Fruit fly (Drosophila melanogaster): ENCODE results near the gene Hand.

The Hand gene

DNA sequence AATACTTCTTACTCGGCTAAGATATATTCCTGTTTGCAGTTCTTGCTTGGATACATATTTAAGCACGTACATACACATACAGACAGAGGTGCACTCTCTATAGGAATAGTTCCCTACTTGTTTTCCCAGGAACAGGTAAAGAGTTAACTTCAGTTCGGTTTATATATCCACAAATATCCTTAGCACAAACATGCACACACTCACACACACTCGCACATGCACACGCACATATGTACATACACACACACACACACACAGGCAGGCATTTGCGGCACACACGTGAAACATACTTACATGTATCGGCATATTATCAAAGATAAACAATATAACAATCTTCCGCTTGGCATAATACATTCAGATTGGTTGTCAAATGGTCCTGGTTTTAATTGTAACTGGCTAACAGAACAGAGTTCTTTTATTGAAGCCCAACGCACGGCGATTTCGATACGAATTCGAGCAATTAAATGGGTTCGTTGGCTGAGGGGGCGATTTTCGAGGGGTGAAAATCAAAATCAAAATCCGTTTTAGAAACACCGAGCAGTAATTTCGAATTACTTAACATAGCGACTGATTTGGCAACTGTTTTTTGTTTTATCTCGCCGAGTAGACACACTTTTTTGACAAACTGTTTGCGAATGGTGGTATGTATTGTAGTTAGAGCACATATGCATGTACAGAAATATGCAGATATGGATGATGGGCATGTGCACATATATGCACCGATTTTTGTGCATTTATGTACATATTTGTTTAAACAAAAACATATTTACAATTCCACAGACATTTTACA is 35.0 kb downstream of the Hand start:
- TF ChIP-seq insv (optimal IDR thresholded peaks at IDR 0.05) (no peak), h (optimal IDR thresholded peaks at IDR 0.05) (no peak), Sin3A (optimal IDR thresholded peaks at IDR 0.05) (no peak), Myc (optimal IDR thresholded peaks at IDR 0.05) (no peak), ttk (optimal IDR thresholded peaks at IDR 0.05) (no peak)

- TF ChIP-seq ttk (optimal IDR thresholded peaks at IDR 0.05) = no peak
- no peak for TF ChIP-seq h (optimal IDR thresholded peaks at IDR 0.05)
- TF ChIP-seq insv (optimal IDR thresholded peaks at IDR 0.05) = no peak
- no peak for TF ChIP-seq Sin3A (optimal IDR thresholded peaks at IDR 0.05)
- no peak for TF ChIP-seq psq (optimal IDR thresholded peaks at IDR 0.05)
- TF ChIP-seq Myc (optimal IDR thresholded peaks at IDR 0.05) = no peak
Observed at dm6 chr2L:10255725-10256158, 39.4 kb downstream of the Hand start, which contains the start of gene CG5676. Gene CG5676 (minus strand): TSS chr2L:10255891.

DNA sequence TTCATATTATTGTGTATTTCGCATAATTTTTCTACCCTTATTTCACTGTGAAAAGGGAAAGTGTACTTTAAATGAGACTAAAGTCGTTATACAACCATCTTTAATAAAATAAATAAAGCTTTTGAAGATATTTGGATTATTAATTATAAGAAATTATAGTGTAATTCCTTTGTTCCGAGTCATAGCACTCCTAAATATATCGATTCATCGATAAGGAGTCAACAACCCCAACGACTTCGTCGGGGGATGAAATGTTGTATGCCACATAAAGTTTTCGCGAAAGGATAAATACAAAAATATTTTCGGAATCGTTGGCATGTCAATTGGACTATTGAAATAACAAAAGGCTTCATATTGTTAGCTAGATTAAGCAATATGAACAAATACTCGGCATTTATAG is 43.6 kb downstream of the Hand start, which contains the start of gene Ror:
TSS of gene Ror (plus strand) at position 252 of the 400 bp plus-strand sequence.
- TF ChIP-seq Sin3A (optimal IDR thresholded peaks at IDR 0.05) (no peak), h (optimal IDR thresholded peaks at IDR 0.05) (no peak), insv (optimal IDR thresholded peaks at IDR 0.05) (no peak), psq (optimal IDR thresholded peaks at IDR 0.05) (no peak), Myc (optimal IDR thresholded peaks at IDR 0.05) (no peak), ttk (optimal IDR thresholded peaks at IDR 0.05) (no peak)

DNA sequence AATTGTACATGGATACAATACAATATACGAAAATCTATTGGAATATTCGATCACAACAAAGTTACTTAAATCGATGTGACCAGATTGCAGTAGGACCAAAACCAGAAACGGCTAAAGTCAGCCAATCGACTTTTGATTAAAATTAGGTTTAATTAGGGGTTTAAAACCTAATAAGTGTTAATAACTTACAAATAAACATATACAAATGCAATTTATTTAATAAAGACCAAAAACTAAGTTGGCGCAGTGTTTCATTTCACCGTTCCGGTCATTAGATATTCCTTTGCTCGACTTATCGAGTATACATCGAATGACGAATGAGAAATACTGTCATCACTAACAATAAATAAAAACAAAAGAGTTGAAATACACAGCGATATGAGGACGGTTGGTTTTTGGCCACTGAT is 44.7 kb downstream of the Hand start, which contains the start of the genes bsk and CG31717:
TSS of gene bsk (minus strand) at position 61 of the 407 bp plus-strand sequence.
TSS of gene CG31717 (plus strand) at position 297 of the 407 bp plus-strand sequence.
- TF ChIP-seq psq (optimal IDR thresholded peaks at IDR 0.05) = no peak
- no peak for TF ChIP-seq h (optimal IDR thresholded peaks at IDR 0.05)
- no peak for TF ChIP-seq ttk (optimal IDR thresholded peaks at IDR 0.05)
- TF ChIP-seq insv (optimal IDR thresholded peaks at IDR 0.05) = no peak
- no peak for TF ChIP-seq Myc (optimal IDR thresholded peaks at IDR 0.05)
- no peak for TF ChIP-seq Sin3A (optimal IDR thresholded peaks at IDR 0.05)

DNA sequence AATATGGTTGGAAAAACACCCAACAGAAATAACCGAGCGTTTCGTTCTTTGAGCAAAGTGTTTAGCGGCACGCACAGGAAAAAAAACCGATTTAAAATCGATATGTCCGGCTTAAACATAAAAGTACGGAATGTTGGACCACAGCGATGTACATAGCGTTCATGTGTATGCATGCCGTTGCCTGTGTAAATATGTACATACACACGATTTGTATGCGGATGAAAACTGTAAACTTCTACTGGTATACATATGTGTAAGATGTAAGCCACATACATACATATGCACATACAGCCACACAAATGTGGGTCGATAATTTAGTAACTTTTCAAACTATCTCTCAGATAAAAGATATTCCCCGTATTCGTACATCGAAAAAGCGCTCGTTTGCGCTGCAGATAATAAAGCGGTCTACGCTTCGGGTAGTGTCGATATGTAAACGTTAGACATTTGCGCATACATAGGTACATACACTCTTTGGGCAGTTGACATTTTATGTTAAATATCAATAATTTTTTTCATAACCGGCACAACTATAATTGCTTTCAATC is 45.5 kb downstream of the Hand start:
- TF ChIP-seq Sin3A (optimal IDR thresholded peaks at IDR 0.05) (no peak), ttk (optimal IDR thresholded peaks at IDR 0.05) (no peak), psq (optimal IDR thresholded peaks at IDR 0.05) (no peak), insv (optimal IDR thresholded peaks at IDR 0.05) (no peak), h (optimal IDR thresholded peaks at IDR 0.05) (no peak), Myc (optimal IDR thresholded peaks at IDR 0.05) (no peak)

dm6 chr2L:10246785-10247190 is 48.4 kb downstream of the Hand start, which contains the start of gene chico:
Gene chico (minus strand): TSS chr2L:10247078.
- TF ChIP-seq insv (optimal IDR thresholded peaks at IDR 0.05) (no peak), h (optimal IDR thresholded peaks at IDR 0.05) (no peak), psq (optimal IDR thresholded peaks at IDR 0.05) (no peak), ttk (optimal IDR thresholded peaks at IDR 0.05) (no peak), Myc (optimal IDR thresholded peaks at IDR 0.05) (no peak), Sin3A (optimal IDR thresholded peaks at IDR 0.05) (no peak)
